Worm (Caenorhabditis elegans) whole organism, L2 larva: Measurements from ENCODE around the gene eif-2A.

Source experiments
- ZK546.5 ChIP-seq: sonication (generic microtip); optimal IDR thresholded peaks from 2 replicates; lab custom pipeline; 2017; ENCODE audit warnings: missing biosample characterization, missing genetic modification characterization
- alr-1 ChIP-seq: fragments of 150-350 bp; optimal IDR thresholded peaks from 2 replicates; lab custom pipeline; 2014; ENCODE audit warnings: missing biosample characterization, missing genetic modification characterization
- ama-1 ChIP-seq: fragments of 150-350 bp; optimal IDR thresholded peaks from 2 replicates; lab custom pipeline; 2018; ENCODE audit warnings: inconsistent platforms
- fos-1 ChIP-seq: fragments of 150-350 bp; optimal IDR thresholded peaks from 2 replicates; lab custom pipeline; 2014; ENCODE audit warnings: missing biosample characterization, missing genetic modification characterization
- lin-13 ChIP-seq: fragments of 150-350 bp; optimal IDR thresholded peaks from 2 replicates; lab custom pipeline; 2014; ENCODE audit warnings: missing biosample characterization, missing genetic modification reagents, missing genetic modification characterization
- nhr-12 ChIP-seq: fragments of 150-350 bp; optimal IDR thresholded peaks from 2 replicates; lab custom pipeline; 2014; ENCODE audit warnings: missing biosample characterization, missing genetic modification characterization
- nhr-23 ChIP-seq: fragments of 150-350 bp; optimal IDR thresholded peaks from 2 replicates; lab custom pipeline; 2014; ENCODE audit warnings: missing biosample characterization, missing genetic modification reagents, missing genetic modification characterization
- peb-1 ChIP-seq: fragments of 150-350 bp; optimal IDR thresholded peaks from 2 replicates; lab custom pipeline; 2014; ENCODE audit warnings: missing biosample characterization, missing genetic modification characterization
- skn-1 ChIP-seq: sonication (generic microtip); optimal IDR thresholded peaks from 2 replicates; lab custom pipeline; 2017; ENCODE audit warnings: missing biosample characterization, missing genetic modification characterization
- snpc-4 ChIP-seq: fragments of 150-350 bp; optimal IDR thresholded peaks from 2 replicates; lab custom pipeline; 2014; ENCODE audit warnings: missing biosample characterization, missing genetic modification characterization

- TF ChIP-seq peb-1 (tag; lab: Kevin White, UChicago): no peak
- no peak for TF ChIP-seq ZK546.5 (tag; lab: Kevin White, UChicago)
- TF ChIP-seq lin-13 (GFP tag; lab: Kevin White, UChicago): no peak
- no peak for TF ChIP-seq alr-1 (tag; lab: Kevin White, UChicago)
- no peak for TF ChIP-seq nhr-23 (tag; lab: Kevin White, UChicago)
- TF ChIP-seq ama-1: no peak
- TF ChIP-seq fos-1 (tag; lab: Kevin White, UChicago): no peak
- TF ChIP-seq skn-1: no peak
- no peak for TF ChIP-seq nhr-12 (tag; lab: Kevin White, UChicago)
- TF ChIP-seq snpc-4 (tag; lab: Kevin White, UChicago): no peak
Measured at ce11 chrII:10393282-10394179, 23.1 kb upstream of the eif-2A start, which contains the start of gene gpd-1.
